Worm (Caenorhabditis elegans) whole organism, midembryonic: ENCODE measurements around the gene F16G10.13.

ENCODE experiments used
- T22C8.4 ChIP-seq: fragments of 200-800 bp; sonication (Bioruptor generic); IDR thresholded peaks from 2 replicates; pipeline ENCODE4 v1.3.6; 2022; ENCODE audit warnings: missing genetic modification characterization, missing compliant biosample characterization
- cog-1 ChIP-seq: sonication (generic microtip); optimal IDR thresholded peaks from 2 replicates; lab custom pipeline; 2016; ENCODE audit warnings: missing genetic modification characterization, missing compliant biosample characterization
- flt-1 ChIP-seq: fragments of 200-800 bp; sonication (Bioruptor generic); IDR thresholded peaks from 2 replicates; pipeline ENCODE4 v1.3.6; 2022; ENCODE audit warnings: missing genetic modification characterization, missing compliant biosample characterization
- ref-1 ChIP-seq: fragments of 200-800 bp; sonication (Bioruptor generic); conservative IDR thresholded peaks from 2 replicates; pipeline ENCODE4 v1.3.6; 2022; ENCODE audit warnings: missing genetic modification reagents, missing genetic modification characterization, missing compliant biosample characterization
- tab-1 ChIP-seq: fragments of 200-800 bp; sonication (Bioruptor generic); IDR thresholded peaks from 2 replicates; pipeline ENCODE4 v1.3.6; 2022; ENCODE audit warnings: missing genetic modification characterization, missing compliant biosample characterization
- ztf-23 ChIP-seq: fragments of 200-800 bp; sonication (Bioruptor generic); IDR thresholded peaks from 2 replicates; pipeline ENCODE4 v1.3.6; 2022; ENCODE audit warnings: missing genetic modification reagents, missing genetic modification characterization, missing compliant biosample characterization
- ztf-29 ChIP-seq: fragments of 200-800 bp; sonication (Bioruptor generic); IDR thresholded peaks from 2 replicates; pipeline ENCODE4 v1.3.6; 2022; ENCODE audit warnings: missing genetic modification reagents, missing genetic modification characterization, missing compliant biosample characterization

ce11 chrII:2420685-2421084 is 24.9 kb upstream of the F16G10.13 start:
- TF ChIP-seq cog-1 (tag; lab: Kevin White, UChicago) = no peak
- no peak for TF ChIP-seq T22C8.4
- no peak for TF ChIP-seq ztf-23 (GFP tag; lab: Robert Waterston, UW)
- TF ChIP-seq flt-1 = no peak
- TF ChIP-seq ref-1 (GFP tag; lab: Robert Waterston, UW) = no peak
- TF ChIP-seq ztf-29 (GFP tag; lab: Robert Waterston, UW) = no peak
- no peak for TF ChIP-seq tab-1 (GFP tag; lab: Robert Waterston, UW)
